Worm (Caenorhabditis elegans) whole organism, L2 larva: ENCODE results near the gene clec-42.
"Not testable (repeated sequence)": the region's sequence is repeated elsewhere in the genome, so short reads cannot be mapped to it uniquely, and the experiment has no call there.

Source experiments
- F13H6.1 ChIP-seq: sonication (generic microtip); optimal IDR thresholded peaks from 2 replicates; lab custom pipeline; 2016; ENCODE audit warnings: missing genetic modification characterization, missing compliant biosample characterization
- R02D3.7 ChIP-seq: fragments of 150-350 bp; optimal IDR thresholded peaks from 2 replicates; lab custom pipeline; 2014; ENCODE audit warnings: missing biosample characterization, missing genetic modification characterization
- Y55F3AM.14 ChIP-seq: fragments of 200-800 bp; sonication (Bioruptor generic); optimal IDR thresholded peaks from 2 replicates; lab custom pipeline; 2018; ENCODE audit warnings: mild to moderate bottlenecking, missing genetic modification characterization, missing compliant biosample characterization
- ZK546.5 ChIP-seq: sonication (generic microtip); optimal IDR thresholded peaks from 2 replicates; lab custom pipeline; 2017; ENCODE audit warnings: missing biosample characterization, missing genetic modification characterization
- blmp-1 ChIP-seq: sonication (generic microtip); optimal IDR thresholded peaks from 2 replicates; lab custom pipeline; 2017; ENCODE audit warnings: missing genetic modification characterization, mild to moderate bottlenecking, missing compliant biosample characterization, antibody characterized with exemption, moderate library complexity; ENCODE audit not compliant: insufficient read depth
- ceh-16 ChIP-seq: fragments of 150-350 bp; optimal IDR thresholded peaks from 2 replicates; lab custom pipeline; 2014; ENCODE audit warnings: missing biosample characterization, missing genetic modification characterization
- ceh-82 ChIP-seq: fragments of 150-350 bp; optimal IDR thresholded peaks from 2 replicates; lab custom pipeline; 2014; ENCODE audit warnings: missing biosample characterization, missing genetic modification characterization
- crh-2 ChIP-seq: sonication (generic microtip); optimal IDR thresholded peaks from 2 replicates; lab custom pipeline; 2017; ENCODE audit warnings: missing biosample characterization, missing genetic modification characterization
- dmd-4 ChIP-seq: sonication (generic microtip); optimal IDR thresholded peaks from 2 replicates; lab custom pipeline; 2017; ENCODE audit warnings: missing biosample characterization, missing genetic modification characterization
- egl-27 ChIP-seq: sonication (generic microtip); optimal IDR thresholded peaks from 3 replicates; lab custom pipeline; 2017; ENCODE audit warnings: missing biosample characterization, missing genetic modification reagents, missing genetic modification characterization
- elt-1 ChIP-seq: fragments of 150-350 bp; optimal IDR thresholded peaks from 2 replicates; lab custom pipeline; 2014; ENCODE audit warnings: missing biosample characterization, missing genetic modification characterization
- elt-3 ChIP-seq: sonication (generic microtip); optimal IDR thresholded peaks from 2 replicates; lab custom pipeline; 2017; ENCODE audit warnings: missing biosample characterization, missing genetic modification characterization
- fos-1 ChIP-seq: fragments of 150-350 bp; optimal IDR thresholded peaks from 2 replicates; lab custom pipeline; 2014; ENCODE audit warnings: missing biosample characterization, missing genetic modification characterization
- gmeb-1 ChIP-seq: fragments of 150-350 bp; optimal IDR thresholded peaks from 2 replicates; lab custom pipeline; 2014; ENCODE audit warnings: missing biosample characterization, missing genetic modification characterization
- lin-11 ChIP-seq: fragments of 150-350 bp; sonication (generic microtip); optimal IDR thresholded peaks from 2 replicates; lab custom pipeline; 2014; ENCODE audit warnings: missing biosample characterization, missing genetic modification characterization, inconsistent platforms, mixed read lengths
- lin-13 ChIP-seq: fragments of 150-350 bp; optimal IDR thresholded peaks from 2 replicates; lab custom pipeline; 2014; ENCODE audit warnings: missing biosample characterization, missing genetic modification reagents, missing genetic modification characterization
- lsy-2 ChIP-seq, 2 experiments: fragments of 150-350 bp in 1 of 2; sonication (generic microtip) in 1 of 2; optimal IDR thresholded peaks; 2 replicates each; lab custom pipeline; 2014 to 2017; ENCODE audit warnings: missing biosample characterization in 2 of 2, missing genetic modification characterization in 2 of 2
- mab-5 ChIP-seq: fragments of 150-350 bp; optimal IDR thresholded peaks from 2 replicates; lab custom pipeline; 2014; ENCODE audit warnings: missing biosample characterization, missing genetic modification characterization
- mbf-1 ChIP-seq: sonication (generic microtip); optimal IDR thresholded peaks from 2 replicates; lab custom pipeline; 2017; ENCODE audit warnings: missing biosample characterization, missing genetic modification characterization
- mdl-1 ChIP-seq, 2 experiments: fragments of 150-350 bp in 1 of 2; sonication (generic microtip) in 1 of 2; optimal IDR thresholded peaks; 2 replicates each; lab custom pipeline; 2017; ENCODE audit warnings: missing biosample characterization in 2 of 2, missing genetic modification characterization in 2 of 2
- nhr-10 ChIP-seq: sonication (generic microtip); optimal IDR thresholded peaks from 2 replicates; lab custom pipeline; 2017; ENCODE audit warnings: missing biosample characterization, missing genetic modification characterization
- nhr-11 ChIP-seq: fragments of 150-350 bp; optimal IDR thresholded peaks from 2 replicates; lab custom pipeline; 2014; ENCODE audit warnings: missing biosample characterization, missing genetic modification characterization
- nhr-12 ChIP-seq: fragments of 150-350 bp; optimal IDR thresholded peaks from 2 replicates; lab custom pipeline; 2014; ENCODE audit warnings: missing biosample characterization, missing genetic modification characterization
- nhr-129 ChIP-seq: fragments of 150-350 bp; optimal IDR thresholded peaks from 2 replicates; lab custom pipeline; 2014; ENCODE audit warnings: missing biosample characterization, missing genetic modification characterization
- nhr-21 ChIP-seq: fragments of 150-350 bp; optimal IDR thresholded peaks from 2 replicates; lab custom pipeline; 2014; ENCODE audit warnings: missing biosample characterization, missing genetic modification characterization
- nhr-237 ChIP-seq: fragments of 150-350 bp; optimal IDR thresholded peaks from 2 replicates; lab custom pipeline; 2014; ENCODE audit warnings: missing biosample characterization, missing genetic modification characterization
- nhr-6 ChIP-seq: fragments of 150-350 bp; optimal IDR thresholded peaks from 2 replicates; lab custom pipeline; 2014; ENCODE audit warnings: missing biosample characterization, missing genetic modification characterization
- sem-4 ChIP-seq: fragments of 150-350 bp; optimal IDR thresholded peaks from 2 replicates; lab custom pipeline; 2014; ENCODE audit warnings: missing biosample characterization, missing genetic modification reagents, missing genetic modification characterization
- sma-3 ChIP-seq: sonication (generic microtip); optimal IDR thresholded peaks from 2 replicates; lab custom pipeline; 2016; ENCODE audit warnings: missing genetic modification reagents, missing genetic modification characterization, missing compliant biosample characterization
- snpc-4 ChIP-seq: fragments of 150-350 bp; optimal IDR thresholded peaks from 2 replicates; lab custom pipeline; 2014; ENCODE audit warnings: missing biosample characterization, missing genetic modification characterization
- unc-39 ChIP-seq: fragments of 150-350 bp; optimal IDR thresholded peaks from 2 replicates; lab custom pipeline; 2014; ENCODE audit warnings: missing biosample characterization, missing genetic modification characterization
- unc-55 ChIP-seq: fragments of 150-350 bp; sonication (generic microtip); optimal IDR thresholded peaks from 3 replicates; lab custom pipeline; 2014; ENCODE audit warnings: missing biosample characterization, missing genetic modification reagents, missing genetic modification characterization
- unc-62 ChIP-seq: fragments of 150-350 bp; optimal IDR thresholded peaks from 2 replicates; lab custom pipeline; 2014; ENCODE audit warnings: missing biosample characterization, missing genetic modification reagents, missing genetic modification characterization
- zag-1 ChIP-seq: fragments of 150-350 bp; optimal IDR thresholded peaks from 2 replicates; lab custom pipeline; 2014; ENCODE audit warnings: missing biosample characterization, missing genetic modification characterization
- ztf-1 ChIP-seq: fragments of 200-800 bp; sonication (Bioruptor generic); conservative IDR thresholded peaks from 2 replicates; pipeline ENCODE4 v1.3.6; 2022; ENCODE audit warnings: missing genetic modification characterization, missing compliant biosample characterization

clec-42 gene

ce11 chrV:18212848-18213247, 21.6 kb downstream of the clec-42 start:
- TF ChIP-seq unc-62 (GFP tag; lab: Kevin White, UChicago) (no peak), sem-4 (tag; lab: Kevin White, UChicago) (no peak), nhr-6 (tag; lab: Kevin White, UChicago) (no peak), ZK546.5 (tag; lab: Kevin White, UChicago) (no peak), elt-1 (tag; lab: Kevin White, UChicago) (no peak), snpc-4 (tag; lab: Kevin White, UChicago) (no peak)

ce11 chrV:18216175-18216574, 25.0 kb downstream of the clec-42 start, which contains the start of gene F16H6.8:
Gene F16H6.8, minus strand, starts transcription at chrV:18216275.
- not testable (repeated sequence) for TF ChIP-seq sma-3 (GFP tag; lab: Kevin White, UChicago); mab-5 (tag; lab: Kevin White, UChicago); nhr-237 (tag; lab: Kevin White, UChicago)
- TF ChIP-seq, all 48 proteins: peak for 0; not testable (repeated sequence) for 48

- not testable (repeated sequence) for TF ChIP-seq R02D3.7, ceh-82, fos-1 (tag; lab: Kevin White, UChicago)
Observed at ce11 chrV:18216784-18217183, 25.6 kb downstream of the clec-42 start, which contains the start of gene F16H6.9. Gene F16H6.9, plus strand, starts transcription at chrV:18217084.

- TF ChIP-seq lin-13 (GFP tag; lab: Kevin White, UChicago), result no peak
- no peak for TF ChIP-seq sem-4 (tag; lab: Kevin White, UChicago)
- TF ChIP-seq ZK546.5 (tag; lab: Kevin White, UChicago), result no peak
Observed at ce11 chrV:18224353-18224752, 33.1 kb downstream of the clec-42 start, which contains the start of gene F16H6.10. Gene F16H6.10, minus strand, starts transcription at chrV:18224453.

- TF ChIP-seq R02D3.7 (tag; lab: Kevin White, UChicago) (no peak), nhr-21 (no peak)
Observed at ce11 chrV:18235808-18236207, 44.6 kb downstream of the clec-42 start.

- TF ChIP-seq nhr-129 (no peak), nhr-10 (tag; lab: Kevin White, UChicago) (no peak), nhr-237 (tag; lab: Kevin White, UChicago) (no peak), snpc-4 (tag; lab: Kevin White, UChicago) (no peak), Y55F3AM.14 (GFP tag; lab: Kevin White, UChicago) (no peak), zag-1 (tag; lab: Kevin White, UChicago) (no peak), mab-5 (tag; lab: Kevin White, UChicago) (no peak), nhr-11 (tag; lab: Kevin White, UChicago) (no peak), egl-27 (tag; lab: Kevin White, UChicago) (no peak), F13H6.1 (tag; lab: Kevin White, UChicago) (no peak), sem-4 (tag; lab: Kevin White, UChicago) (no peak), lsy-2 (tag; optimal IDR thresholded peaks at IDR 0.05; lab: Kevin White, UChicago) (no peak), R02D3.7 (tag; lab: Kevin White, UChicago) (no peak), dmd-4 (no peak), mbf-1 (tag; lab: Kevin White, UChicago) (no peak), ceh-16 (tag; lab: Kevin White, UChicago) (no peak), unc-39 (no peak), ztf-1 (no peak)
Observed at ce11 chrV:18236714-18237288, 45.6 kb downstream of the clec-42 start, which contains the start of gene R10E8.3. Gene R10E8.3, minus strand, starts transcription at chrV:18236764.

- TF ChIP-seq nhr-237 (tag; lab: Kevin White, UChicago), result no peak
- no peak for TF ChIP-seq elt-3 (tag; lab: Kevin White, UChicago)
- TF ChIP-seq zag-1 (tag; lab: Kevin White, UChicago), result no peak
- no peak for TF ChIP-seq nhr-12 (tag; lab: Kevin White, UChicago)
- TF ChIP-seq unc-55 (GFP tag; lab: Kevin White, UChicago), result no peak
- no peak for TF ChIP-seq ztf-1
- no peak for TF ChIP-seq nhr-6 (tag; lab: Kevin White, UChicago)
- no peak for TF ChIP-seq lin-11
- peak; percentile 18 for TF ChIP-seq gmeb-1 (tag; lab: Kevin White, UChicago)
- TF ChIP-seq mdl-1 (tag; optimal IDR thresholded peaks at IDR 0.05; lab: Kevin White, UChicago), result no peak
- no peak for TF ChIP-seq dmd-4
- no peak for TF ChIP-seq blmp-1 (tag; lab: Kevin White, UChicago)
- peak; percentile 27 for TF ChIP-seq fos-1 (tag; lab: Kevin White, UChicago)
- TF ChIP-seq nhr-21, result no peak
- TF ChIP-seq nhr-10 (tag; lab: Kevin White, UChicago), result no peak
- TF ChIP-seq crh-2 (tag; lab: Kevin White, UChicago), result peak; percentile 35
- TF ChIP-seq lin-13 (GFP tag; lab: Kevin White, UChicago), result no peak
Observed at ce11 chrV:18241328-18241727, 50.1 kb downstream of the clec-42 start, which contains the start of gene R10E8.8. Gene R10E8.8, minus strand, starts transcription at chrV:18241670.
